Fruit fly (Drosophila melanogaster) whole organism, embryonic: ENCODE measurements around the gene CG31139.

ENCODE experiments used
- CG10543 ChIP-seq: fragments of 200-800 bp; sonication (Bioruptor generic); optimal IDR thresholded peaks from 3 replicates; lab custom pipeline; 2017; ENCODE audit warnings: missing biosample characterization, mild to moderate bottlenecking, missing genetic modification characterization, moderate library complexity
- CG13894 ChIP-seq: fragments of 200-800 bp; sonication (Bioruptor generic); optimal IDR thresholded peaks from 3 replicates; lab custom pipeline; 2018; ENCODE audit warnings: missing biosample characterization, mild to moderate bottlenecking, missing genetic modification characterization, moderate library complexity
- CG14014 ChIP-seq: fragments of 200-800 bp; sonication (Bioruptor generic); IDR thresholded peaks from 2 replicates; pipeline ENCODE4 v1.3.6; 2022; ENCODE audit warnings: missing biosample characterization, missing genetic modification characterization
- CG14441 ChIP-seq: fragments of 200-800 bp; sonication (Bioruptor generic); IDR thresholded peaks from 2 replicates; pipeline ENCODE4 v1.3.6; 2022; ENCODE audit warnings: missing biosample characterization, missing genetic modification characterization
- CG14710 ChIP-seq: fragments of 200-800 bp; sonication (Bioruptor generic); optimal IDR thresholded peaks from 3 replicates; lab custom pipeline; 2019; ENCODE audit warnings: missing biosample characterization, mild to moderate bottlenecking, missing genetic modification characterization, moderate library complexity
- CG14860 ChIP-seq: fragments of 200-800 bp; sonication (Bioruptor generic); IDR thresholded peaks from 3 replicates; pipeline ENCODE4 v1.3.6; 2022; ENCODE audit warnings: missing biosample characterization, missing genetic modification characterization; ENCODE audit not compliant: partially characterized antibody
- CG1647 ChIP-seq: fragments of 200-800 bp; sonication (Bioruptor generic); optimal IDR thresholded peaks from 3 replicates; lab custom pipeline; 2016; ENCODE audit warnings: missing biosample characterization, missing genetic modification characterization
- CG17829 ChIP-seq: fragments of 200-800 bp; optimal IDR thresholded peaks from 2 replicates; lab custom pipeline; 2019; ENCODE audit warnings: missing biosample characterization, mild to moderate bottlenecking, missing genetic modification characterization, moderate library complexity
- CG2116 ChIP-seq: fragments of 200-800 bp; sonication (Bioruptor generic); optimal IDR thresholded peaks from 3 replicates; lab custom pipeline; 2018; ENCODE audit warnings: missing biosample characterization, mild to moderate bottlenecking, missing genetic modification characterization
- CG30431 ChIP-seq: fragments of 200-800 bp; sonication (Bioruptor generic); optimal IDR thresholded peaks from 2 replicates; lab custom pipeline; 2017; ENCODE audit warnings: missing biosample characterization, missing genetic modification characterization
- CG33557 ChIP-seq: fragments of 200-800 bp; sonication (Bioruptor generic); optimal IDR thresholded peaks from 2 replicates; lab custom pipeline; 2019; ENCODE audit warnings: missing biosample characterization, mild to moderate bottlenecking, missing genetic modification characterization, moderate library complexity
- CG4282 ChIP-seq: fragments of 200-800 bp; sonication (Bioruptor generic); optimal IDR thresholded peaks from 2 replicates; lab custom pipeline; 2016; ENCODE audit warnings: missing biosample characterization, missing genetic modification characterization
- CG4360 ChIP-seq: fragments of 200-800 bp; sonication (Bioruptor generic); IDR thresholded peaks from 2 replicates; pipeline ENCODE4 v1.3.6; 2022; ENCODE audit warnings: missing biosample characterization, missing genetic modification characterization
- CG6272 ChIP-seq: fragments of 200-800 bp; sonication (Bioruptor generic); IDR thresholded peaks from 2 replicates; pipeline ENCODE4 v1.3.6; 2022; ENCODE audit warnings: missing biosample characterization, missing genetic modification characterization
- CG7372 ChIP-seq: fragments of 200-800 bp; sonication (Bioruptor generic); IDR thresholded peaks from 2 replicates; pipeline ENCODE4 v1.3.6; 2022; ENCODE audit warnings: missing biosample characterization, missing genetic modification characterization
- CG7839 ChIP-seq: fragments of 200-800 bp; sonication (Bioruptor generic); optimal IDR thresholded peaks from 3 replicates; lab custom pipeline; 2018; ENCODE audit warnings: missing biosample characterization, mild to moderate bottlenecking, missing genetic modification characterization, moderate library complexity
- CG9876 ChIP-seq: fragments of 200-800 bp; sonication (Bioruptor generic); optimal IDR thresholded peaks from 2 replicates; lab custom pipeline; 2016; ENCODE audit warnings: missing biosample characterization, missing genetic modification characterization
- D19B ChIP-seq: fragments of 200-800 bp; sonication (Bioruptor generic); optimal IDR thresholded peaks from 2 replicates; lab custom pipeline; 2017; ENCODE audit warnings: missing biosample characterization, mild to moderate bottlenecking, missing genetic modification characterization
- Dll ChIP-seq: fragments of 200-800 bp; sonication (Bioruptor generic); IDR thresholded peaks from 4 replicates; pipeline ENCODE4 v1.3.6; 2022; ENCODE audit warnings: missing biosample characterization, missing genetic modification characterization; ENCODE audit not compliant: partially characterized antibody
- Dp ChIP-seq: fragments of 200-800 bp; sonication (Bioruptor generic); optimal IDR thresholded peaks from 2 replicates; lab custom pipeline; 2018; ENCODE audit warnings: missing biosample characterization, mild to moderate bottlenecking, missing genetic modification characterization, moderate library complexity
- E2f2 ChIP-seq: fragments of 200-800 bp; sonication (Bioruptor generic); IDR thresholded peaks from 2 replicates; pipeline ENCODE4 v1.3.6; 2022; ENCODE audit warnings: missing biosample characterization, missing genetic modification characterization
- HLHmδ ChIP-seq: fragments of 200-800 bp; sonication (Bioruptor generic); optimal IDR thresholded peaks from 2 replicates; lab custom pipeline; 2018; ENCODE audit warnings: missing biosample characterization, mild to moderate bottlenecking, missing genetic modification characterization, moderate library complexity
- Kr ChIP-seq: fragments of 200-800 bp; sonication (Bioruptor generic); optimal IDR thresholded peaks from 2 replicates; lab custom pipeline; 2017; ENCODE audit warnings: missing biosample characterization, mild to moderate bottlenecking, missing genetic modification characterization
- NC2β ChIP-seq: fragments of 200-800 bp; sonication (Bioruptor generic); optimal IDR thresholded peaks from 2 replicates; lab custom pipeline; 2016; ENCODE audit warnings: missing biosample characterization, missing genetic modification characterization
- Opbp ChIP-seq: fragments of 200-800 bp; sonication (Bioruptor generic); IDR thresholded peaks from 3 replicates; pipeline ENCODE4 v1.3.6; 2022; ENCODE audit warnings: missing biosample characterization, missing genetic modification characterization; ENCODE audit not compliant: partially characterized antibody
- Rfx ChIP-seq: fragments of 200-800 bp; sonication (Bioruptor generic); IDR thresholded peaks from 2 replicates; pipeline ENCODE4 v1.3.6; 2022; ENCODE audit warnings: missing biosample characterization, missing genetic modification characterization
- Spps ChIP-seq: fragments of 200-800 bp; sonication (Bioruptor generic); optimal IDR thresholded peaks from 2 replicates; lab custom pipeline; 2018; ENCODE audit warnings: missing biosample characterization, mild to moderate bottlenecking, missing genetic modification characterization
- Sry-β ChIP-seq: fragments of 200-800 bp; sonication (Bioruptor generic); optimal IDR thresholded peaks from 2 replicates; lab custom pipeline; 2018; ENCODE audit warnings: missing biosample characterization, mild to moderate bottlenecking, missing genetic modification characterization, moderate library complexity
- ac ChIP-seq: fragments of 200-800 bp; sonication (Bioruptor generic); optimal IDR thresholded peaks from 3 replicates; lab custom pipeline; 2017; ENCODE audit warnings: missing biosample characterization, mild to moderate bottlenecking, missing genetic modification characterization
- ash1 ChIP-seq: fragments of 200-800 bp; sonication (Bioruptor generic); optimal IDR thresholded peaks from 2 replicates; lab custom pipeline; 2018; ENCODE audit warnings: missing biosample characterization, mild to moderate bottlenecking, missing genetic modification characterization
- bab2 ChIP-seq: fragments of 200-800 bp; sonication (Bioruptor generic); optimal IDR thresholded peaks from 2 replicates; lab custom pipeline; 2016; ENCODE audit warnings: missing biosample characterization, missing genetic modification characterization
- bcd ChIP-seq: fragments of 200-800 bp; sonication (Bioruptor generic); optimal IDR thresholded peaks from 2 replicates; lab custom pipeline; 2017; ENCODE audit warnings: missing biosample characterization, mild to moderate bottlenecking, missing genetic modification characterization
- bsh ChIP-seq, 2 experiments: fragments of 200-800 bp; sonication (Bioruptor generic); optimal IDR thresholded peaks; 2 replicates each; lab custom pipeline; 2017 to 2018; ENCODE audit warnings: mild to moderate bottlenecking in 2 of 2, missing biosample characterization in 2 of 2, missing genetic modification characterization in 2 of 2, moderate library complexity in 1 of 2
- chn ChIP-seq: fragments of 200-800 bp; sonication (Bioruptor generic); optimal IDR thresholded peaks from 2 replicates; lab custom pipeline; 2016; ENCODE audit warnings: missing biosample characterization, missing genetic modification characterization
- fd102C ChIP-seq: fragments of 200-800 bp; sonication (Bioruptor generic); optimal IDR thresholded peaks from 2 replicates; lab custom pipeline; 2018; ENCODE audit warnings: missing biosample characterization, mild to moderate bottlenecking, missing genetic modification characterization, moderate library complexity
- gce ChIP-seq: fragments of 200-800 bp; sonication (Bioruptor generic); IDR thresholded peaks from 3 replicates; pipeline ENCODE4 v1.3.6; 2022; ENCODE audit warnings: missing biosample characterization, missing genetic modification characterization
- grau ChIP-seq: fragments of 200-800 bp; optimal IDR thresholded peaks from 3 replicates; lab custom pipeline; 2019; ENCODE audit warnings: missing biosample characterization, mild to moderate bottlenecking, missing genetic modification characterization, moderate library complexity
- gsb-n ChIP-seq: fragments of 200-800 bp; sonication (Bioruptor generic); optimal IDR thresholded peaks from 3 replicates; lab custom pipeline; 2018; ENCODE audit warnings: missing biosample characterization, mild to moderate bottlenecking, missing genetic modification characterization
- jigr1 ChIP-seq: fragments of 200-800 bp; sonication (Bioruptor generic); IDR thresholded peaks from 3 replicates; pipeline ENCODE4 v1.3.6; 2022; ENCODE audit warnings: missing biosample characterization, missing genetic modification characterization
- jumu ChIP-seq: fragments of 200-800 bp; sonication (Bioruptor generic); optimal IDR thresholded peaks from 3 replicates; lab custom pipeline; 2016; ENCODE audit warnings: missing biosample characterization, missing genetic modification characterization
- kni ChIP-seq: fragments of 200-800 bp; sonication (Bioruptor generic); optimal IDR thresholded peaks from 3 replicates; lab custom pipeline; 2017; ENCODE audit warnings: mild to moderate bottlenecking, missing biosample characterization, missing genetic modification reagents, missing genetic modification characterization
- nmo ChIP-seq: fragments of 200-800 bp; sonication (Bioruptor generic); optimal IDR thresholded peaks from 2 replicates; lab custom pipeline; 2018; ENCODE audit warnings: missing biosample characterization, mild to moderate bottlenecking, missing genetic modification characterization, moderate library complexity
- sim ChIP-seq: fragments of 200-800 bp; sonication (Bioruptor generic); IDR thresholded peaks from 2 replicates; pipeline ENCODE4 v1.3.6; 2022; ENCODE audit warnings: missing biosample characterization, missing genetic modification characterization
- wek ChIP-seq: fragments of 200-800 bp; sonication (Bioruptor generic); optimal IDR thresholded peaks from 3 replicates; lab custom pipeline; 2018; ENCODE audit warnings: missing biosample characterization, mild to moderate bottlenecking, missing genetic modification characterization, moderate library complexity
- yki ChIP-seq: fragments of >200 bp; optimal IDR thresholded peaks from 3 replicates; lab custom pipeline; 2018
- z ChIP-seq: fragments of 200-800 bp; sonication (Bioruptor generic); IDR thresholded peaks from 3 replicates; pipeline ENCODE4 v1.3.6; 2022; ENCODE audit warnings: missing biosample characterization, missing genetic modification characterization
- zen2 ChIP-seq: fragments of 200-800 bp; sonication (Bioruptor generic); IDR thresholded peaks from 3 replicates; pipeline ENCODE4 v1.3.6; 2022; ENCODE audit warnings: missing biosample characterization, missing genetic modification characterization; ENCODE audit not compliant: partially characterized antibody
- zfh1 ChIP-seq: fragments of 200-800 bp; sonication (Bioruptor generic); IDR thresholded peaks from 3 replicates; pipeline ENCODE4 v1.3.6; 2022; ENCODE audit warnings: missing biosample characterization, missing genetic modification characterization

Gene CG31139

DNA sequence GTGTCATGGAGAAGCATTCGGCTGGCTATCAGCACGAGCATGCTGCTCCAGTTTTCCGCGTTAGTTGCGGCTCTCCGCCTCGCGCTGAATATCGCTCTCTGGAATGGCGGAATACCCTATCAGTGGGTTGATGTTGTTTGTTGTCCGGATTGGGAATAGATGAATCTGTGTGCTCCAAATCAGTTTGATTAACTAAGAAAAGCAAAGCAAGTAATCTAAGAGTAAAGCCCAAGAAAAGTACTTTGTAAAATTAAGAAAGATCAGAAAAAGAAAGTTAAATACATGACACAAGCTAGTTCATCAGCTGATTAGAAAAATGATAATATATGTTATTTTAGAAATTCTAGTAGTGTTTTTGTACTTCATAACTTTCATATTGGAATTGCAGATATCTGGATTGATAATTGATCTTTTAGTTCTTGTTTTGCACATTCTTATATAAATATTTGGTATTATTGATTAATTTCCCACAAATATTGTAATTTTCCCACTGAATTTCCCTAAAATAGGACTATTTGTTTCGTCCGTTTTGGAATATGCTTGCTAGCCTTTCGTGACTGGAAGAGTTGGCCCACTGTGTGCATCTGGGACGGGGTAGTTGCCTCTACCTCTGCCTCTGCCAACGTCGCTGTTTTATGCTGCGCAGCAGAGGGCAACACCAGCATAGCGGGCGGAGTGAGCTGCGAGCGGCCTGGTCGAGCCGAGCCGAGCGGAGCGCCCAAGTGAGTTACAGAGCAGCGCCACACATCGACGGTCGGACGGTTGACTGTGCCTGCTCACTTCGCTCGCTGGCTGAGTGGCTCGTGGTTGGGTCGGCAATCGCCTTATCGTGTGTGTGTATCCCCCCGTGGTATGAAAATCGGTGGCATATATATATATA lies 5.3 kb upstream of the CG31139 start (continued):
- TF ChIP-seq CG14441 (GFP tag; lab: Robert Waterston, UW) (peak; percentile 62), CG14860 (GFP tag; lab: Robert Waterston, UW) (no peak), CG9876 (GFP tag; lab: Kevin White, UChicago) (no peak), CG6272 (GFP tag; lab: Robert Waterston, UW) (peak; percentile 52; the same call in 1 of the 2 replicates), Dp (GFP tag; lab: Kevin White, UChicago) (no peak), CG14710 (tag; lab: Kevin White, UChicago) (peak; percentile 40), CG33557 (no peak), CG4360 (GFP tag; lab: Robert Waterston, UW) (0 out of 2 replicates have a peak, but pooled peaks have one; percentile 9), kni (no peak), ac (no peak), CG1647 (GFP tag; lab: Kevin White, UChicago) (no peak), Dll (GFP tag; lab: Robert Waterston, UW) (no peak), bab2 (GFP tag; lab: Kevin White, UChicago) (peak; percentile 35), CG4282 (GFP tag; lab: Kevin White, UChicago) (no peak), z (GFP tag; lab: Robert Waterston, UW) (peak; percentile 87), yki (lab: Kevin White, UChicago) (no peak), ash1 (GFP tag; lab: Kevin White, UChicago) (no peak), wek (GFP tag; lab: Kevin White, UChicago) (no peak), NC2β (no peak), CG17829 (tag; lab: Kevin White, UChicago) (peak; percentile 60), zfh1 (peak; percentile 42; the same call in 2 of the 3 replicates), CG13894 (tag; lab: Kevin White, UChicago) (peak; percentile 9), zen2 (GFP tag; lab: Robert Waterston, UW) (0 out of 3 replicates have a peak, but pooled peaks have one; percentile 5), CG7372 (GFP tag; lab: Robert Waterston, UW) (peak; percentile 27), Sry-β (GFP tag; lab: Kevin White, UChicago) (no peak), sim (GFP tag; lab: Robert Waterston, UW) (no peak; the same call in 1 of the 2 replicates), jumu (peak; percentile 45), nmo (GFP tag; lab: Kevin White, UChicago) (peak; percentile 78), CG7839 (peak; percentile 74), bcd (peak; percentile 72), CG10543 (GFP tag; lab: Kevin White, UChicago) (peak; percentile 90), gsb-n (tag; lab: Kevin White, UChicago) (no peak), Rfx (peak; percentile 74), gce (GFP tag; lab: Robert Waterston, UW) (peak; percentile 65; the same call in 2 of the 3 replicates), CG2116 (peak; percentile 30), chn (no peak), D19B (GFP tag; lab: Kevin White, UChicago) (peak; percentile 59), HLHmδ (GFP tag; lab: Kevin White, UChicago) (no peak), Kr (GFP tag; lab: Kevin White, UChicago) (no peak), fd102C (GFP tag; lab: Kevin White, UChicago) (no peak), CG30431 (GFP tag; lab: Kevin White, UChicago) (no peak), jigr1 (GFP tag; lab: Robert Waterston, UW) (peak; percentile 51; the same call in 1 of the 3 replicates), CG14014 (GFP tag; lab: Robert Waterston, UW) (peak; percentile 50; the same call in 1 of the 2 replicates), Spps (tag; lab: Kevin White, UChicago) (no peak), Opbp (no peak), grau (tag; lab: Kevin White, UChicago) (peak; percentile 72), E2f2 (GFP tag; lab: Robert Waterston, UW) (no peak; the same call in 1 of the 2 replicates), bsh (GFP tag; optimal IDR thresholded peaks at IDR 0.05; lab: Kevin White, UChicago) (peak in 1 of 2 experiments; percentile 54)
